Worm (Caenorhabditis elegans) whole organism, L1 larva: Measurements from ENCODE around the gene srbc-71.

Experiments
- ceh-90 ChIP-seq: sonication (generic microtip); optimal IDR thresholded peaks from 2 replicates; lab custom pipeline; 2016; ENCODE audit warnings: missing genetic modification characterization, missing compliant biosample characterization
- fkh-10 ChIP-seq: sonication (generic microtip); optimal IDR thresholded peaks from 2 replicates; lab custom pipeline; 2017; ENCODE audit warnings: missing biosample characterization, missing genetic modification reagents, missing genetic modification characterization
- mdl-1 ChIP-seq, 2 experiments: fragments of 150-350 bp; optimal IDR thresholded peaks; 2 replicates each; lab custom pipeline; 2014 to 2017; ENCODE audit warnings: missing biosample characterization in 2 of 2, missing genetic modification characterization in 2 of 2, inconsistent platforms in 1 of 2
- unc-130 ChIP-seq: fragments of 150-350 bp; optimal IDR thresholded peaks from 2 replicates; lab custom pipeline; 2017; ENCODE audit warnings: missing biosample characterization, missing genetic modification characterization, inconsistent platforms

DNA sequence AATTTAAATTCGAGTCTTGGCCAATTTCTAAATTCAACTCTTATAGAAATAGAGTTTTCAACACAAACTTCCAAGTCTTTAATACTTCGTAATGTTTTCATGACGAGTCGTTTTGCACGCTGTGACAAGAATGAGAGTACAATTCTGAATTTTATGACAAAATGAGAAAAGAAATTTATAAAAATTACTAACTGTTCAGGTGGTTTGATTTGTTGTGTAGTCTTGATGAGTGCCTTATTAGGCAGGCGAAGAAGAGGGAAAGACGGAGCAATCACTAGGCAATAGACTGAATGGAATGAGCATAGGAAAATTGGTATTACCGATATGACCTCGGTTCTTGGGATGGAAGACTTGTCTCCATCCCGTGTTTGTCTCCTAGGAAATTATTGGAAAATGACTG is 5.8 kb downstream of the srbc-71 start, which contains the start of gene F30B5.11:
- no peak for TF ChIP-seq unc-130 (tag; lab: Kevin White, UChicago)
- TF ChIP-seq fkh-10 (GFP tag; lab: Kevin White, UChicago) = no peak
- no peak for TF ChIP-seq mdl-1 (tag; optimal IDR thresholded peaks at IDR 0.05; lab: Kevin White, UChicago)
- TF ChIP-seq ceh-90 (tag; lab: Kevin White, UChicago) = no peak
